Worm (Caenorhabditis elegans) whole organism, midembryonic: ENCODE results near the gene B0024.3.

ENCODE experiments used
- T22C8.4 ChIP-seq: fragments of 200-800 bp; sonication (Bioruptor generic); IDR thresholded peaks from 2 replicates; pipeline ENCODE4 v1.3.6; 2022; ENCODE audit warnings: missing genetic modification characterization, missing compliant biosample characterization
- flt-1 ChIP-seq: fragments of 200-800 bp; sonication (Bioruptor generic); IDR thresholded peaks from 2 replicates; pipeline ENCODE4 v1.3.6; 2022; ENCODE audit warnings: missing genetic modification characterization, missing compliant biosample characterization
- klf-2 ChIP-seq: fragments of 200-800 bp; sonication (Bioruptor generic); conservative IDR thresholded peaks from 2 replicates; pipeline ENCODE4 v1.3.6; 2022; ENCODE audit warnings: missing genetic modification reagents, missing genetic modification characterization, missing compliant biosample characterization
- ref-1 ChIP-seq: fragments of 200-800 bp; sonication (Bioruptor generic); conservative IDR thresholded peaks from 2 replicates; pipeline ENCODE4 v1.3.6; 2022; ENCODE audit warnings: missing genetic modification reagents, missing genetic modification characterization, missing compliant biosample characterization
- tab-1 ChIP-seq: fragments of 200-800 bp; sonication (Bioruptor generic); IDR thresholded peaks from 2 replicates; pipeline ENCODE4 v1.3.6; 2022; ENCODE audit warnings: missing genetic modification characterization, missing compliant biosample characterization
- ztf-29 ChIP-seq: fragments of 200-800 bp; sonication (Bioruptor generic); IDR thresholded peaks from 2 replicates; pipeline ENCODE4 v1.3.6; 2022; ENCODE audit warnings: missing genetic modification reagents, missing genetic modification characterization, missing compliant biosample characterization

- TF ChIP-seq ztf-29 (GFP tag; lab: Robert Waterston, UW) (no peak), tab-1 (GFP tag; lab: Robert Waterston, UW) (no peak), T22C8.4 (GFP tag; lab: Robert Waterston, UW) (no peak), ref-1 (no peak), flt-1 (GFP tag; lab: Robert Waterston, UW) (no peak), klf-2 (GFP tag; lab: Robert Waterston, UW) (no peak)
Observed at ce11 chrV:10292819-10293357, 5.5 kb downstream of the B0024.3 start, which contains the start of gene col-149.
